Worm (Caenorhabditis elegans) whole organism, L4/young adult: ENCODE data around the gene C16C8.10.

Experiments used
- W03F9.2 ChIP-seq: fragments of 150-350 bp; optimal IDR thresholded peaks from 2 replicates; lab custom pipeline; 2014; ENCODE audit warnings: missing biosample characterization, missing genetic modification characterization
- dao-5 ChIP-seq: sonication (generic microtip); optimal IDR thresholded peaks from 2 replicates; lab custom pipeline; 2016; ENCODE audit warnings: missing genotype, missing genetic modification characterization, moderate library complexity, missing compliant biosample characterization
- him-1 ChIP-seq: sonication (generic microtip); optimal IDR thresholded peaks from 2 replicates; lab custom pipeline; 2016; ENCODE audit warnings: missing genotype, missing genetic modification reagents, missing genetic modification characterization, missing compliant biosample characterization

DNA sequence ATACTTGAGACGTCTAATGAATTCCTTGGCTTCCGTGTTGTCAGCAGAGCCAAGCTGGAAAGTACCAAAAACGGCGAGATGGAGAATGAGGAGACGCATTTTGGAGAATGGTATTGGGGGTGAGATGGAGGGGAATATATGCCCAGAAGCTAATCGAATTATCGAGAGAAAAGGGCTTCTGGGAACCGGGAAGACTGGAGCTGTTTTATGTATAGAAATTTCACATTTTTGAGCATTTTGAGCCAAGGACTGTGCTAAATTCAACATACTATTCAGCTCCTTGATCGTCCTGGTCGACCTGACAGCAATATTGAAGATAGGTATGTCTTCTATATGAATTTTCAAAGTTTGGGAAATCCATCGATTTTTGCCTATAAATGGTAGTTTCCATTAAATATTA, 4.4 kb downstream of the C16C8.10 start, which contains the start of gene C16C8.7:
- TF ChIP-seq him-1 (no peak), dao-5 (tag; lab: Kevin White, UChicago) (no peak), W03F9.2 (tag; lab: Kevin White, UChicago) (no peak)
